Worm (Caenorhabditis elegans) whole organism, midembryonic: ENCODE results near the gene cec-3.

ENCODE experiments used
- flt-1 ChIP-seq: fragments of 200-800 bp; sonication (Bioruptor generic); IDR thresholded peaks from 2 replicates; pipeline ENCODE4 v1.3.6; 2022; ENCODE audit warnings: missing genetic modification characterization, missing compliant biosample characterization
- tab-1 ChIP-seq: fragments of 200-800 bp; sonication (Bioruptor generic); IDR thresholded peaks from 2 replicates; pipeline ENCODE4 v1.3.6; 2022; ENCODE audit warnings: missing genetic modification characterization, missing compliant biosample characterization
- ztf-23 ChIP-seq: fragments of 200-800 bp; sonication (Bioruptor generic); IDR thresholded peaks from 2 replicates; pipeline ENCODE4 v1.3.6; 2022; ENCODE audit warnings: missing genetic modification reagents, missing genetic modification characterization, missing compliant biosample characterization

ce11 chrII:7880373-7880862 is 23.0 kb upstream of the cec-3 start, which contains the start of gene perm-1:
- TF ChIP-seq tab-1 (GFP tag; lab: Robert Waterston, UW) (no peak), ztf-23 (GFP tag; lab: Robert Waterston, UW) (no peak), flt-1 (no peak)
